Worm (Caenorhabditis elegans) whole organism, dauer: ENCODE measurements around the gene T05H10.4.

Experiments used
- unc-62 ChIP-seq: sonication (generic microtip); optimal IDR thresholded peaks from 2 replicates; lab custom pipeline; 2017; ENCODE audit warnings: missing biosample characterization, missing genetic modification reagents, missing genetic modification characterization

The T05H10.4 gene

ce11 chrII:8071012-8071625 is 18.2 kb downstream of the T05H10.4 start:
- TF ChIP-seq unc-62 (GFP tag; lab: Kevin White, UChicago) = no peak

ce11 chrII:8071801-8072544 is 19.0 kb downstream of the T05H10.4 start:
- no peak for TF ChIP-seq unc-62 (GFP tag; lab: Kevin White, UChicago)

- TF ChIP-seq unc-62 (GFP tag; lab: Kevin White, UChicago) = no peak
Observed at ce11 chrII:8073222-8073621, 20.3 kb downstream of the T05H10.4 start, which contains the start of gene gpcp-2. Gene gpcp-2, minus strand, starts transcription at chrII:8073374.

- TF ChIP-seq unc-62 (GFP tag; lab: Kevin White, UChicago) = no peak
Observed at ce11 chrII:8074058-8074457, 21.1 kb downstream of the T05H10.4 start.

- no peak for TF ChIP-seq unc-62 (GFP tag; lab: Kevin White, UChicago)
Observed at ce11 chrII:8075324-8075810, 22.4 kb downstream of the T05H10.4 start, which contains the start of gene K02C4.2. Gene K02C4.2, plus strand, starts transcription at chrII:8075760.

- no peak for TF ChIP-seq unc-62 (GFP tag; lab: Kevin White, UChicago)
Observed at ce11 chrII:8078041-8078440, 25.1 kb downstream of the T05H10.4 start, which contains the start of gene K02C4.5. Gene K02C4.5, plus strand, starts transcription at chrII:8078435.

ce11 chrII:8086803-8087202 is 33.9 kb downstream of the T05H10.4 start, which contains the start of gene K02C4.3:
Gene K02C4.3, minus strand, starts transcription at chrII:8086853.
- TF ChIP-seq unc-62 (GFP tag; lab: Kevin White, UChicago) = no peak

- TF ChIP-seq unc-62 (GFP tag; lab: Kevin White, UChicago) = no peak
Observed at ce11 chrII:8091528-8091927, 38.6 kb downstream of the T05H10.4 start.

- TF ChIP-seq unc-62 (GFP tag; lab: Kevin White, UChicago) = no peak
Observed at ce11 chrII:8092537-8092936, 39.6 kb downstream of the T05H10.4 start, which contains the start of gene ltd-1. Gene ltd-1, minus strand, starts transcription at chrII:8092754.

ce11 chrII:8093283-8093682 is 40.3 kb downstream of the T05H10.4 start:
- no peak for TF ChIP-seq unc-62 (GFP tag; lab: Kevin White, UChicago)

- TF ChIP-seq unc-62 (GFP tag; lab: Kevin White, UChicago) = no peak
Observed at ce11 chrII:8093914-8094313, 41.0 kb downstream of the T05H10.4 start.

ce11 chrII:8099212-8099784 is 46.3 kb downstream of the T05H10.4 start:
- no peak for TF ChIP-seq unc-62 (GFP tag; lab: Kevin White, UChicago)

ce11 chrII:8102041-8102440 is 49.1 kb downstream of the T05H10.4 start, which contains the start of gene sre-2:
Gene sre-2, minus strand, starts transcription at chrII:8102141.
- no peak for TF ChIP-seq unc-62 (GFP tag; lab: Kevin White, UChicago)
